Worm (Caenorhabditis elegans) whole organism, early embryonic: ENCODE results near the gene F45G2.8.

Source experiments
- B0310.2 ChIP-seq: sonication (generic microtip); optimal IDR thresholded peaks from 2 replicates; lab custom pipeline; 2016; ENCODE audit warnings: mild to moderate bottlenecking, missing genetic modification characterization, missing compliant biosample characterization
- ama-1 ChIP-seq: fragments of 150-350 bp; optimal IDR thresholded peaks from 2 replicates; lab custom pipeline; 2014
- ceh-13 ChIP-seq: fragments of 200-800 bp; sonication (Bioruptor generic); optimal IDR thresholded peaks from 2 replicates; lab custom pipeline; 2018; ENCODE audit warnings: mild to moderate bottlenecking, missing genetic modification characterization, missing compliant biosample characterization

ce11 chrIII:13452824-13453223, 17.4 kb upstream of the F45G2.8 start:
- TF ChIP-seq B0310.2 (no peak), ama-1 (lab: Kevin White, UChicago) (no peak), ceh-13 (no peak)
